Worm (Caenorhabditis elegans) whole organism, early embryonic: ENCODE results near the gene H23N18.5.

Experiments
- ama-1 ChIP-seq: fragments of 150-350 bp; optimal IDR thresholded peaks from 2 replicates; lab custom pipeline; 2014
- ets-7 ChIP-seq: sonication (generic microtip); optimal IDR thresholded peaks from 2 replicates; lab custom pipeline; 2016; ENCODE audit warnings: missing genotype, missing genetic modification characterization, missing compliant biosample characterization
- hmg-4 ChIP-seq: fragments of 200-800 bp; sonication (Bioruptor generic); optimal IDR thresholded peaks from 2 replicates; lab custom pipeline; 2018; ENCODE audit warnings: mild to moderate bottlenecking, missing genetic modification characterization, missing compliant biosample characterization
- hnd-1 ChIP-seq: sonication (generic microtip); optimal IDR thresholded peaks from 2 replicates; lab custom pipeline; 2016; ENCODE audit warnings: missing genetic modification characterization, missing compliant biosample characterization
- pes-1 ChIP-seq: fragments of 200-800 bp; sonication (Bioruptor generic); IDR thresholded peaks from 2 replicates; pipeline ENCODE4 v1.3.6; 2022; ENCODE audit warnings: missing genetic modification reagents, missing genetic modification characterization, missing compliant biosample characterization
- scrt-1 ChIP-seq: fragments of 200-800 bp; sonication (Bioruptor generic); IDR thresholded peaks from 2 replicates; pipeline ENCODE4 v1.3.6; 2022; ENCODE audit warnings: missing genetic modification characterization, missing compliant biosample characterization

ce11 chrV:4956529-4956928, 44.3 kb upstream of the H23N18.5 start, which contains the start of gene str-208:
- TF ChIP-seq hmg-4 (GFP tag; lab: Kevin White, UChicago): no peak
- no peak for TF ChIP-seq hnd-1 (tag; lab: Kevin White, UChicago)
- TF ChIP-seq ama-1 (lab: Kevin White, UChicago): no peak
- no peak for TF ChIP-seq pes-1
- no peak for TF ChIP-seq ets-7 (tag; lab: Kevin White, UChicago)
- no peak for TF ChIP-seq scrt-1 (GFP tag; lab: Robert Waterston, UW)
